Worm (Caenorhabditis elegans) whole organism, L1 larva: ENCODE measurements around the gene W09D6.1.
"Not testable (repeated sequence)": the region's sequence is repeated elsewhere in the genome, so short reads cannot be mapped to it uniquely, and the experiment has no call there.

Experiments used
- C16A3.4 ChIP-seq: fragments of 150-350 bp; optimal IDR thresholded peaks from 2 replicates; lab custom pipeline; 2014; ENCODE audit warnings: missing biosample characterization, missing genetic modification characterization
- F16B12.6 ChIP-seq: fragments of 150-350 bp; optimal IDR thresholded peaks from 2 replicates; lab custom pipeline; 2014; ENCODE audit warnings: missing biosample characterization, missing genetic modification characterization
- aly-2 ChIP-seq: fragments of 150-350 bp; optimal IDR thresholded peaks from 2 replicates; lab custom pipeline; 2014; ENCODE audit warnings: missing biosample characterization, missing genetic modification characterization
- ama-1 ChIP-seq: fragments of 150-350 bp; optimal IDR thresholded peaks from 2 replicates; lab custom pipeline; 2014
- ceh-63 ChIP-seq: fragments of 200-800 bp; sonication (Bioruptor generic); optimal IDR thresholded peaks from 2 replicates; lab custom pipeline; 2018; ENCODE audit warnings: mild to moderate bottlenecking, missing genetic modification characterization, missing compliant biosample characterization
- ceh-82 ChIP-seq, 3 experiments: fragments of 150-350 bp in 1 of 3; sonication (generic microtip) in 2 of 3; optimal IDR thresholded peaks; 2 replicates each; lab custom pipeline; 2014 to 2017; ENCODE audit warnings: missing biosample characterization in 3 of 3, missing genetic modification characterization in 3 of 3
- dpl-1 ChIP-seq, 3 experiments: fragments of 150-350 bp in 2 of 3; sonication (generic microtip) in 1 of 3; optimal IDR thresholded peaks; 2 replicates each; lab custom pipeline; 2014 to 2017; ENCODE audit warnings: missing biosample characterization in 3 of 3, missing genetic modification characterization in 3 of 3, missing genetic modification reagents in 3 of 3
- efl-1 ChIP-seq, 4 experiments: fragments of 150-350 bp; optimal IDR thresholded peaks in 3 of 4; peaks in 1 of 4; 1 replicate in 1 of 4; 2 replicates in 3 of 4; lab custom pipeline; 2014; ENCODE audit warnings: missing biosample characterization in 2 of 4, missing genetic modification characterization in 2 of 4, missing genetic modification reagents in 2 of 4
- efl-3 ChIP-seq: fragments of 200-800 bp; sonication (Bioruptor generic); optimal IDR thresholded peaks from 2 replicates; lab custom pipeline; 2018; ENCODE audit warnings: mild to moderate bottlenecking, missing genetic modification characterization, missing compliant biosample characterization
- elt-2 ChIP-seq: sonication (generic microtip); optimal IDR thresholded peaks from 2 replicates; lab custom pipeline; 2016; ENCODE audit warnings: missing genetic modification characterization, mild to moderate bottlenecking, inconsistent platforms, missing compliant biosample characterization, missing genetic modification reagents
- ets-5 ChIP-seq: fragments of 200-800 bp; sonication (Bioruptor generic); IDR thresholded peaks from 2 replicates; pipeline ENCODE4 v1.3.6; 2022; ENCODE audit warnings: missing genetic modification characterization, missing compliant biosample characterization
- fos-1 ChIP-seq: fragments of 150-350 bp; optimal IDR thresholded peaks from 2 replicates; lab custom pipeline; 2014; ENCODE audit warnings: missing biosample characterization, missing genetic modification characterization
- hpl-2 ChIP-seq: fragments of 150-350 bp; optimal IDR thresholded peaks from 2 replicates; lab custom pipeline; 2014; ENCODE audit warnings: missing biosample characterization, missing genetic modification reagents, missing genetic modification characterization
- irx-1 ChIP-seq: sonication (generic microtip); optimal IDR thresholded peaks from 2 replicates; lab custom pipeline; 2016; ENCODE audit warnings: missing genetic modification characterization, missing compliant biosample characterization
- jun-1 ChIP-seq: fragments of 150-350 bp; optimal IDR thresholded peaks from 2 replicates; lab custom pipeline; 2014; ENCODE audit warnings: missing biosample characterization, missing genetic modification reagents, missing genetic modification characterization
- lin-35 ChIP-seq, 2 experiments: fragments of 150-350 bp; optimal IDR thresholded peaks; 2 replicates each; lab custom pipeline; 2014; ENCODE audit warnings: missing biosample characterization in 2 of 2, missing genetic modification characterization in 2 of 2, missing genetic modification reagents in 2 of 2
- lsy-2 ChIP-seq, 2 experiments: fragments of 150-350 bp; optimal IDR thresholded peaks; 2 replicates each; lab custom pipeline; 2014; ENCODE audit warnings: missing biosample characterization in 2 of 2, missing genetic modification characterization in 2 of 2
- mdl-1 ChIP-seq, 2 experiments: fragments of 150-350 bp; optimal IDR thresholded peaks; 2 replicates each; lab custom pipeline; 2014 to 2017; ENCODE audit warnings: missing biosample characterization in 2 of 2, missing genetic modification characterization in 2 of 2, inconsistent platforms in 1 of 2
- nhr-11 ChIP-seq: fragments of 150-350 bp; optimal IDR thresholded peaks from 2 replicates; lab custom pipeline; 2014; ENCODE audit warnings: missing biosample characterization, missing genetic modification characterization
- nhr-12 ChIP-seq: sonication (generic microtip); optimal IDR thresholded peaks from 2 replicates; lab custom pipeline; 2017; ENCODE audit warnings: missing biosample characterization, missing genetic modification characterization
- nhr-19 ChIP-seq: fragments of 200-800 bp; sonication (Bioruptor generic); conservative IDR thresholded peaks from 2 replicates; pipeline ENCODE4 v1.3.6; 2022; ENCODE audit warnings: missing genetic modification characterization, missing compliant biosample characterization
- nhr-20 ChIP-seq: sonication (generic microtip); optimal IDR thresholded peaks from 2 replicates; lab custom pipeline; 2016; ENCODE audit warnings: mild to moderate bottlenecking, missing genetic modification characterization, missing compliant biosample characterization
- nhr-71 ChIP-seq: sonication (generic microtip); optimal IDR thresholded peaks from 2 replicates; lab custom pipeline; 2016; ENCODE audit warnings: mild to moderate bottlenecking, missing genetic modification characterization, moderate library complexity, missing compliant biosample characterization
- nhr-76 ChIP-seq: sonication (generic microtip); optimal IDR thresholded peaks from 2 replicates; lab custom pipeline; 2017; ENCODE audit warnings: missing biosample characterization, missing genetic modification characterization
- nhr-85 ChIP-seq: sonication (generic microtip); peaks from one replicate; lab custom pipeline; 2016; ENCODE audit warnings: missing genetic modification characterization, inconsistent platforms, missing compliant biosample characterization
- nhr-90 ChIP-seq: sonication (generic microtip); optimal IDR thresholded peaks from 2 replicates; lab custom pipeline; 2016; ENCODE audit warnings: mild to moderate bottlenecking, missing genetic modification characterization, missing compliant biosample characterization; ENCODE audit not compliant: poor library complexity
- pag-3 ChIP-seq: sonication (generic microtip); optimal IDR thresholded peaks from 2 replicates; lab custom pipeline; 2017; ENCODE audit warnings: missing genetic modification characterization, mild to moderate bottlenecking, missing compliant biosample characterization, antibody characterized with exemption, borderline replicate concordance; ENCODE audit not compliant: insufficient read depth
- pqm-1 ChIP-seq: sonication (generic microtip); optimal IDR thresholded peaks from 3 replicates; lab custom pipeline; 2017; ENCODE audit warnings: missing biosample characterization, missing genetic modification characterization
- snu-23 ChIP-seq: sonication (generic microtip); optimal IDR thresholded peaks from 2 replicates; lab custom pipeline; 2016; ENCODE audit warnings: missing genetic modification characterization, missing compliant biosample characterization
- tlp-1 ChIP-seq: fragments of 150-350 bp; optimal IDR thresholded peaks from 2 replicates; lab custom pipeline; 2014; ENCODE audit warnings: missing biosample characterization, missing genetic modification characterization
- unc-62 ChIP-seq: fragments of 150-350 bp; optimal IDR thresholded peaks from 2 replicates; lab custom pipeline; 2014; ENCODE audit warnings: missing biosample characterization, missing genetic modification reagents, missing genetic modification characterization
- vab-15 ChIP-seq: sonication (generic microtip); optimal IDR thresholded peaks from 2 replicates; lab custom pipeline; 2017; ENCODE audit warnings: missing genotype, mild to moderate bottlenecking, missing genetic modification characterization, missing compliant biosample characterization
- ztf-11 ChIP-seq, 2 experiments: sonication (generic microtip); optimal IDR thresholded peaks; 2 replicates each; lab custom pipeline; 2016 to 2017; ENCODE audit warnings: missing genetic modification characterization in 2 of 2, missing biosample characterization in 1 of 2, missing compliant biosample characterization in 1 of 2

W09D6.1 gene

ce11 chrIII:11068553-11068952 is at the start of gene W09D6.1:
TSS of gene W09D6.1 (plus strand) at chrIII:11068853.
- TF ChIP-seq efl-1 (optimal IDR thresholded peaks at IDR 0.05; lab: Kevin White, UChicago) (no peak), efl-1 (GFP tag; optimal IDR thresholded peaks at IDR 0.05 in 1 of 2; lab: Kevin White, UChicago) (peak in 1 of 2 experiments; percentile 33), nhr-20 (tag; lab: Kevin White, UChicago) (no peak), nhr-19 (GFP tag; lab: Robert Waterston, UW) (no peak), efl-3 (GFP tag; lab: Kevin White, UChicago) (no peak), elt-2 (tag; lab: Kevin White, UChicago) (no peak)

DNA sequence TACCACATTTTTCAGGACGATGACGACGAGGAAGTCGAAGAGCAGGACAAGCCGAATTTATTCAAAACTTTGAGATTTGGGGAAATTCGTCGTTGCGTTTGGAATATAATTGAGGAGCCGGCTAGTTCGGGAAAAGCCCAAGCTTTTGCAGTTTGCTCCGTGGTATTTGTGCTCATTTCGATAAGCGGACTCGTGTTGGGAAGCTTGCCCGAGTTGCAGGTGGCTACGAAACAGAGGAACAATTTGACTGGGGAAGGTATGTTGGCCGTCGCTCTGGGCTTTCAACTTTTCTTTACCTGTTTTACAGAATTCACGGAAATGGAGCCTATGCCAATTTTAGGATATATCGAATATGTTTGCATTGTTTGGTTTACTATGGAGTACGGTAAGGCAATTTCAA is 46.4 kb upstream of the W09D6.1 start:
- TF ChIP-seq nhr-12 (tag; lab: Kevin White, UChicago) (no peak), vab-15 (tag; lab: Kevin White, UChicago) (no peak), efl-1 (optimal IDR thresholded peaks at IDR 0.05; lab: Kevin White, UChicago) (no peak), efl-1 (GFP tag; optimal IDR thresholded peaks at IDR 0.05 in 1 of 2; lab: Kevin White, UChicago) (peak in 1 of 2 experiments; percentile 87), ztf-11 (tag; optimal IDR thresholded peaks at IDR 0.05; lab: Kevin White, UChicago) (no peak), ceh-82 (tag; optimal IDR thresholded peaks at IDR 0.05; lab: Kevin White, UChicago) (no peak), nhr-11 (no peak), efl-3 (GFP tag; lab: Kevin White, UChicago) (no peak)

DNA sequence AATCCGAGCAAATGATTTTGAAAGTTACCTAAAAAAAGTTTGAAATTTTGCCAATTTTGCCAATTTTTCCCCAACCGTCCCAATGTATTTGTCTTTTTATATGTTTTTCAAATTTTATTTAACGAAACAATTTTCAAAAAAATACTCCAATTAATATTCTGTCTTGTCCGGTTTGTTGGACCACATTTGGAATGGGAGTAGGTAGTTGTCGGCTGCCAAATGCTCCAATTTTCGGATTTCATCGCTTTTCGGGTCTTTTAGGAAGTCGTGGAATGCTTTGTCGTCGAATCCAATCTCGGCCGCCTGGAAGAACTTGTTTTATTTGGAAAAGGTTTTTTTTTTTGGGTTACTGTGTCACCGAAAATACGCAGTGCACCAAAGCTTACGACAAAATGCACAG is 43.5 kb upstream of the W09D6.1 start:
- TF ChIP-seq fos-1 (tag; lab: Kevin White, UChicago) (no peak), F16B12.6 (tag; lab: Kevin White, UChicago) (no peak), nhr-20 (tag; lab: Kevin White, UChicago) (no peak), nhr-19 (GFP tag; lab: Robert Waterston, UW) (no peak), aly-2 (tag; lab: Kevin White, UChicago) (no peak), pag-3 (no peak), dpl-1 (GFP tag; optimal IDR thresholded peaks at IDR 0.05; lab: Kevin White, UChicago) (no peak), nhr-71 (tag; lab: Kevin White, UChicago) (no peak), ceh-63 (no peak), nhr-85 (tag; lab: Kevin White, UChicago) (no peak), ceh-82 (tag; optimal IDR thresholded peaks at IDR 0.05; lab: Kevin White, UChicago) (no peak), efl-1 (optimal IDR thresholded peaks at IDR 0.05; lab: Kevin White, UChicago) (no peak), efl-1 (GFP tag; optimal IDR thresholded peaks at IDR 0.05 in 1 of 2; lab: Kevin White, UChicago) (no peak), unc-62 (GFP tag; lab: Kevin White, UChicago) (no peak), snu-23 (GFP tag; lab: Kevin White, UChicago) (no peak)

ce11 chrIII:11026516-11027048 is 42.1 kb upstream of the W09D6.1 start, which contains the start of gene Y48A6B.7:
TSS of gene Y48A6B.7 (minus strand) at chrIII:11026566.
- TF ChIP-seq mdl-1 (tag; optimal IDR thresholded peaks at IDR 0.05; lab: Kevin White, UChicago) (peak in 1 of 2 experiments; percentile 74), jun-1 (peak; percentile 32), nhr-71 (tag; lab: Kevin White, UChicago) (peak; percentile 51), elt-2 (tag; lab: Kevin White, UChicago) (peak; percentile 98), lsy-2 (tag; optimal IDR thresholded peaks at IDR 0.05; lab: Kevin White, UChicago) (peak in 1 of 2 experiments; percentile 24), ama-1 (lab: Kevin White, UChicago) (no peak), nhr-19 (GFP tag; lab: Robert Waterston, UW) (no peak), efl-1 (optimal IDR thresholded peaks at IDR 0.05; lab: Kevin White, UChicago) (no peak), efl-1 (GFP tag; optimal IDR thresholded peaks at IDR 0.05 in 1 of 2; lab: Kevin White, UChicago) (peak in 1 of 2 experiments; percentile 88), nhr-90 (tag; lab: Kevin White, UChicago) (peak; percentile 60), nhr-20 (tag; lab: Kevin White, UChicago) (peak; percentile 14), ets-5 (no peak), pqm-1 (tag; lab: Kevin White, UChicago) (peak; percentile 81), tlp-1 (tag; lab: Kevin White, UChicago) (peak; percentile 0), lin-35 (GFP tag; optimal IDR thresholded peaks at IDR 0.05; lab: Kevin White, UChicago) (peak in 1 of 2 experiments; percentile 51), hpl-2 (no peak)
- TF ChIP-seq, all 84 proteins: peak for 11

DNA sequence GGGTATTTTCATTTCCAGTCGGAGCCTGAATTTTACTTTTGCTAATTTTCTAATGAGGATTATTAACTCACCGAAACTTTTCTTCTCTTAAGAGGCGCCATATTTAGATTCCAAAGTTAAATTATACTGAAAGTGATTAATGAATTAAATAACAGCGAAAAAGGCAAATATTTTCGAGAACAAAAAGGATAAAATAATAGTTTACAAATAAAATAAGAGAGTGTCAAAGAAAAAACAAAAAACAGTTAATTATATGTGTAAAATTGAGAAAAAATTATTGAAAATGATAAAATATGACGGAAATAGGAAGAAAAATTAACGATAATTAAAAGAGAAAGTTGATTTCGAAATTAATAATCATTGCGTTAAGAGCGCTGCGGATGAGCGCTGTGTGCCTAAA is 39.3 kb upstream of the W09D6.1 start, which contains the start of gene Y48A6B.8:
Y48A6B.8 (minus strand) TSS at position 101 of the 400 bp plus-strand sequence.
- not testable (repeated sequence) for TF ChIP-seq C16A3.4 (tag; lab: Kevin White, UChicago); nhr-76; irx-1
